Fruit fly (Drosophila melanogaster) whole organism, embryonic: Measurements from ENCODE around the gene CG6785.
A peak's percentile ranks its signal among the peaks of the same experiment; 100 is the strongest.

Experiments
- B-H1 ChIP-seq: fragments of 200-800 bp; sonication (Bioruptor generic); IDR thresholded peaks from 3 replicates; pipeline ENCODE4 v1.3.6; 2022; ENCODE audit warnings: missing biosample characterization, missing genetic modification characterization
- CG11560 ChIP-seq: fragments of 200-800 bp; sonication (Bioruptor generic); IDR thresholded peaks from 3 replicates; pipeline ENCODE4 v1.3.6; 2022; ENCODE audit warnings: missing biosample characterization, missing genetic modification characterization
- CG14441 ChIP-seq: fragments of 200-800 bp; sonication (Bioruptor generic); IDR thresholded peaks from 2 replicates; pipeline ENCODE4 v1.3.6; 2022; ENCODE audit warnings: missing biosample characterization, missing genetic modification characterization
- CG15696 ChIP-seq: fragments of 200-800 bp; sonication (Bioruptor generic); optimal IDR thresholded peaks from 2 replicates; lab custom pipeline; 2019; ENCODE audit warnings: missing biosample characterization, mild to moderate bottlenecking, missing genetic modification characterization, moderate library complexity
- CG1603 ChIP-seq: fragments of 200-800 bp; sonication (Bioruptor generic); optimal IDR thresholded peaks from 2 replicates; lab custom pipeline; 2019; ENCODE audit warnings: missing biosample characterization, mild to moderate bottlenecking, missing genetic modification characterization, moderate library complexity
- CG16813 ChIP-seq: fragments of 200-800 bp; sonication (Bioruptor generic); IDR thresholded peaks from 3 replicates; pipeline ENCODE4 v1.3.6; 2022; ENCODE audit warnings: missing biosample characterization, missing genetic modification characterization; ENCODE audit not compliant: partially characterized antibody
- CG17328 ChIP-seq: fragments of 200-800 bp; sonication (Bioruptor generic); IDR thresholded peaks from 2 replicates; pipeline ENCODE4 v1.3.6; 2022; ENCODE audit warnings: missing biosample characterization, missing genetic modification characterization
- CG18619 ChIP-seq: fragments of 200-800 bp; sonication (Bioruptor generic); optimal IDR thresholded peaks from 3 replicates; lab custom pipeline; 2017; ENCODE audit warnings: missing biosample characterization, mild to moderate bottlenecking, missing genetic modification characterization
- CG18764 ChIP-seq: fragments of 200-800 bp; sonication (Bioruptor generic); optimal IDR thresholded peaks from 3 replicates; lab custom pipeline; 2016; ENCODE audit warnings: missing biosample characterization, missing genetic modification characterization
- CG3065 ChIP-seq: fragments of 200-800 bp; sonication (Bioruptor generic); optimal IDR thresholded peaks from 2 replicates; lab custom pipeline; 2016; ENCODE audit warnings: missing biosample characterization, missing genetic modification characterization
- CG3163 ChIP-seq: fragments of 200-800 bp; sonication (Bioruptor generic); optimal IDR thresholded peaks from 3 replicates; lab custom pipeline; 2016; ENCODE audit warnings: missing biosample characterization, missing genetic modification characterization
- CG32532 ChIP-seq: fragments of 200-800 bp; sonication (Bioruptor generic); IDR thresholded peaks from 2 replicates; pipeline ENCODE4 v1.3.6; 2022; ENCODE audit warnings: missing biosample characterization, missing genetic modification characterization
- CG4424 ChIP-seq: fragments of 200-800 bp; sonication (Bioruptor generic); optimal IDR thresholded peaks from 3 replicates; lab custom pipeline; 2016; ENCODE audit warnings: missing biosample characterization, missing genetic modification characterization
- CG4854 ChIP-seq: fragments of 200-800 bp; sonication (Bioruptor generic); optimal IDR thresholded peaks from 2 replicates; lab custom pipeline; 2016; ENCODE audit warnings: missing biosample characterization, missing genetic modification characterization, inconsistent platforms
- CG6813 ChIP-seq: fragments of 200-800 bp; sonication (Bioruptor generic); optimal IDR thresholded peaks from 2 replicates; lab custom pipeline; 2017; ENCODE audit warnings: missing biosample characterization, missing genetic modification characterization, mild to moderate bottlenecking, moderate library complexity, missing genetic modification reagents
- CG7271 ChIP-seq: fragments of 200-800 bp; sonication (Bioruptor generic); optimal IDR thresholded peaks from 2 replicates; lab custom pipeline; 2018; ENCODE audit warnings: missing biosample characterization, mild to moderate bottlenecking, missing genetic modification characterization, moderate library complexity
- CG7556 ChIP-seq: fragments of 200-800 bp; sonication (Bioruptor generic); optimal IDR thresholded peaks from 2 replicates; lab custom pipeline; 2017; ENCODE audit warnings: missing biosample characterization, mild to moderate bottlenecking, missing genetic modification characterization
- CG7786 ChIP-seq: fragments of 200-800 bp; sonication (Bioruptor generic); optimal IDR thresholded peaks from 2 replicates; lab custom pipeline; 2016; ENCODE audit warnings: missing biosample characterization, missing genetic modification characterization
- CG8290 ChIP-seq, 3 experiments: fragments of 200-800 bp; sonication (Bioruptor generic); optimal IDR thresholded peaks; 2 replicates each; lab custom pipeline; 2016 to 2019; ENCODE audit warnings: missing biosample characterization in 3 of 3, missing genetic modification characterization in 3 of 3, mild to moderate bottlenecking in 2 of 3, moderate library complexity in 1 of 3
- CG8924 ChIP-seq: fragments of 200-800 bp; optimal IDR thresholded peaks from 3 replicates; lab custom pipeline; 2019; ENCODE audit warnings: missing biosample characterization, mild to moderate bottlenecking, missing genetic modification characterization, moderate library complexity
- D ChIP-seq, 2 experiments: fragments of 200-800 bp in 1 of 2; fragments of >200 bp in 1 of 2; sonication (Bioruptor generic) in 1 of 2; optimal IDR thresholded peaks; 2 replicates in 1 of 2; 3 replicates in 1 of 2; lab custom pipeline; 2017; ENCODE audit warnings: mild to moderate bottlenecking in 1 of 2, missing biosample characterization in 1 of 2, missing genetic modification characterization in 1 of 2, missing genetic modification reagents in 1 of 2
- Dbx ChIP-seq: fragments of 200-800 bp; sonication (Bioruptor generic); IDR thresholded peaks from 3 replicates; pipeline ENCODE4 v1.3.6; 2022; ENCODE audit warnings: missing biosample characterization, missing genetic modification characterization
- Lhr ChIP-seq: fragments of 200-800 bp; sonication (Bioruptor generic); optimal IDR thresholded peaks from 3 replicates; lab custom pipeline; 2017; ENCODE audit warnings: mild to moderate bottlenecking, missing biosample characterization, missing genetic modification reagents, missing genetic modification characterization
- Sin3A ChIP-seq: fragments of >200 bp; optimal IDR thresholded peaks from 2 replicates; lab custom pipeline; 2018
- Trl ChIP-seq, 3 experiments: fragments of >200 bp in 2 of 3; fragments of 200-800 bp in 1 of 3; sonication (Bioruptor generic) in 1 of 3; optimal IDR thresholded peaks; 2 replicates in 1 of 3; 3 replicates in 2 of 3; lab custom pipeline; 2016 to 2017; ENCODE audit warnings: missing biosample characterization in 1 of 3, missing genetic modification characterization in 1 of 3
- aop ChIP-seq: fragments of 200-800 bp; sonication (Bioruptor generic); IDR thresholded peaks from 2 replicates; pipeline ENCODE4 v1.3.6; 2022; ENCODE audit warnings: missing biosample characterization, missing genetic modification characterization
- ap ChIP-seq: fragments of 200-800 bp; sonication (Bioruptor generic); IDR thresholded peaks from 2 replicates; pipeline ENCODE4 v1.3.6; 2022; ENCODE audit warnings: missing biosample characterization, missing genetic modification characterization
- ci ChIP-seq: fragments of 200-800 bp; sonication (Bioruptor generic); IDR thresholded peaks from 3 replicates; pipeline ENCODE4 v1.3.6; 2022; ENCODE audit warnings: missing biosample characterization, missing genetic modification characterization
- croc ChIP-seq: fragments of 200-800 bp; sonication (Bioruptor generic); conservative IDR thresholded peaks from 3 replicates; pipeline ENCODE4 v1.3.6; 2022; ENCODE audit warnings: missing biosample characterization, missing genetic modification characterization
- crp ChIP-seq, 2 experiments: fragments of 200-800 bp; sonication (Bioruptor generic); optimal IDR thresholded peaks; 2 replicates in 1 of 2; 3 replicates in 1 of 2; lab custom pipeline; 2017; ENCODE audit warnings: missing biosample characterization in 2 of 2, missing genetic modification characterization in 2 of 2, mild to moderate bottlenecking in 1 of 2, moderate library complexity in 1 of 2
- cwo ChIP-seq: fragments of 200-800 bp; sonication (Bioruptor generic); optimal IDR thresholded peaks from 3 replicates; lab custom pipeline; 2017; ENCODE audit warnings: missing biosample characterization, missing genetic modification characterization, mild to moderate bottlenecking, moderate library complexity, missing genetic modification reagents
- emc ChIP-seq: fragments of 200-800 bp; sonication (Bioruptor generic); optimal IDR thresholded peaks from 2 replicates; lab custom pipeline; 2016; ENCODE audit warnings: missing biosample characterization, missing genetic modification characterization
- esg ChIP-seq: fragments of 200-800 bp; sonication (Bioruptor generic); conservative IDR thresholded peaks from 2 replicates; pipeline ENCODE4 v1.3.6; 2022; ENCODE audit warnings: missing biosample characterization, missing genetic modification characterization
- fru ChIP-seq: fragments of >200 bp; optimal IDR thresholded peaks from 2 replicates; lab custom pipeline; 2017
- jigr1 ChIP-seq: fragments of 200-800 bp; sonication (Bioruptor generic); IDR thresholded peaks from 3 replicates; pipeline ENCODE4 v1.3.6; 2022; ENCODE audit warnings: missing biosample characterization, missing genetic modification characterization
- knrl ChIP-seq: fragments of 200-800 bp; sonication (Bioruptor generic); IDR thresholded peaks from 3 replicates; pipeline ENCODE4 v1.3.6; 2022; ENCODE audit warnings: missing biosample characterization, missing genetic modification characterization; ENCODE audit not compliant: partially characterized antibody
- pros ChIP-seq: fragments of 200-800 bp; sonication (Bioruptor generic); optimal IDR thresholded peaks from 3 replicates; lab custom pipeline; 2019; ENCODE audit warnings: missing biosample characterization, mild to moderate bottlenecking, missing genetic modification characterization, moderate library complexity
- row ChIP-seq: fragments of 200-800 bp; sonication (Bioruptor generic); IDR thresholded peaks from 3 replicates; pipeline ENCODE4 v1.3.6; 2022; ENCODE audit warnings: missing biosample characterization, missing genetic modification characterization
- slbo ChIP-seq: fragments of 200-800 bp; sonication (Bioruptor generic); IDR thresholded peaks from 2 replicates; pipeline ENCODE4 v1.3.6; 2022; ENCODE audit warnings: missing biosample characterization, missing genetic modification characterization
- sna ChIP-seq: fragments of 200-800 bp; sonication (Bioruptor generic); IDR thresholded peaks from 2 replicates; pipeline ENCODE4 v1.3.6; 2022; ENCODE audit warnings: missing biosample characterization, missing genetic modification characterization; ENCODE audit not compliant: partially characterized antibody
- sob ChIP-seq: fragments of 200-800 bp; sonication (Bioruptor generic); IDR thresholded peaks from 2 replicates; pipeline ENCODE4 v1.3.6; 2022; ENCODE audit warnings: missing biosample characterization, missing genetic modification characterization
- ssp ChIP-seq: fragments of 200-800 bp; sonication (Bioruptor generic); IDR thresholded peaks from 2 replicates; pipeline ENCODE4 v1.3.6; 2022; ENCODE audit warnings: missing biosample characterization, missing genetic modification characterization
- tgo ChIP-seq: fragments of 200-800 bp; sonication (Bioruptor generic); IDR thresholded peaks from 3 replicates; pipeline ENCODE4 v1.3.6; 2022; ENCODE audit warnings: missing biosample characterization, missing genetic modification characterization
- trem ChIP-seq: fragments of 200-800 bp; optimal IDR thresholded peaks from 3 replicates; lab custom pipeline; 2019; ENCODE audit warnings: missing biosample characterization, mild to moderate bottlenecking, missing genetic modification characterization, moderate library complexity
- trh ChIP-seq: fragments of 200-800 bp; sonication (Bioruptor generic); optimal IDR thresholded peaks from 2 replicates; lab custom pipeline; 2016; ENCODE audit warnings: missing biosample characterization, missing genetic modification characterization
- vfl ChIP-seq: fragments of 200-800 bp; sonication (Bioruptor generic); optimal IDR thresholded peaks from 2 replicates; lab custom pipeline; 2016; ENCODE audit warnings: missing biosample characterization, missing genetic modification characterization
- zen2 ChIP-seq: fragments of 200-800 bp; sonication (Bioruptor generic); IDR thresholded peaks from 3 replicates; pipeline ENCODE4 v1.3.6; 2022; ENCODE audit warnings: missing biosample characterization, missing genetic modification characterization; ENCODE audit not compliant: partially characterized antibody
- zfh1 ChIP-seq: fragments of 200-800 bp; sonication (Bioruptor generic); IDR thresholded peaks from 3 replicates; pipeline ENCODE4 v1.3.6; 2022; ENCODE audit warnings: missing biosample characterization, missing genetic modification characterization

CG6785 gene

DNA sequence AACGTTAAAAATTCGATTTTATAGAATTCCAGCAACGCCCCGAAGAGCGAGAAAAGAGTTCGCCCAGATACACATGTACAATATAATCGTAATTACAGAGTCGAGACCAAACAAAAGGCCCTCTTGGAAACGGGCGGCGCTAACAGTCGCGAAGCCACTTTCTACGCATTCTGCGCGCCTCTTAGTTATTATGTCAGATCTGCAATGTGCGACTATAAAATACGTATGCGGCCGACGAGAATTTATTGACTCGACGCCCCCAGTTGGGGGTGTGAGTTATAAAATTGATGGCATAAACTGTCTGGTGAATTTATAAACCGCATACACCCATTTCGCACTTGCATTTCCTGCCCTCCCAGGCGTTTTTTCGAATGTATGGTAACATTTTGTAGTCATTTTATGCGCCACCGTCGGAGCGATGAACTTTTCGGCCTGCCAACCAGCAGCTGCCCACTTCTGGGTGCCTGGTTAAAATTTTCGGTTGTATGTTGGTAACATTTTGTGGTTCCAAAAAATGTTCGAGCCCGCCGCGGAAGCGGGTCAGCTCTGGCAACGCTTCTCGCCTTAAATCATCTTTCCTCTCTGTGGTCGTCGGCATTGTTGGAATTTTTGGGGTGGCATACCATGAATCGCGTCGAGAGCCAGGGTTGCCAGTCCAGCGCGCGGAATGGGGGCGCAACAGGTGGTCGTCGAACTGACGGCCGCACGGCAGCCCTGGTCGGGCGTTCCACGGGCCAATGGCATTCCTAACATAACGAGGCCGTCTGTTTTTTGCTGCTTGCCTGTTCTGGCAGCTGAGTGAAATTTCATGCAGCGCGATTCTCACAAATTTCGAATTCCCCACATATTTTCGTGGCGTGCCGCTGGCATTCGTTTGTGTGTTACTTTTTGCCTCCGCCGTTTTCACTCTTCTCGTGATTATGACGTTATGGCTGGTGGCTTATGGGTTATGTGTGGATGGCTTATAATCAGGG lies 33.0 kb downstream of the CG6785 start (continued):
- TF ChIP-seq CG8290 (GFP tag; optimal IDR thresholded peaks at IDR 0.05; lab: Kevin White, UChicago) (no peak), CG8290 (tag; optimal IDR thresholded peaks at IDR 0.05; lab: Kevin White, UChicago) (peak; percentile 15 to 96), trem (tag; lab: Kevin White, UChicago) (peak; percentile 50), CG11560 (tag; lab: Robert Waterston, UW) (no peak), Sin3A (peak; percentile 1), ssp (no peak), CG1603 (tag; lab: Kevin White, UChicago) (peak; percentile 80), crp (GFP tag; optimal IDR thresholded peaks at IDR 0.05; lab: Kevin White, UChicago) (peak in 1 of 2 experiments; percentile 52), fru (no peak), sna (no peak), CG14441 (GFP tag; lab: Robert Waterston, UW) (no peak), ci (GFP tag; lab: Robert Waterston, UW) (no peak), CG7556 (GFP tag; lab: Kevin White, UChicago) (peak; percentile 81), aop (GFP tag; lab: Robert Waterston, UW) (no peak), D (optimal IDR thresholded peaks at IDR 0.05; lab: Kevin White, UChicago) (peak; percentile 88), D (GFP tag; optimal IDR thresholded peaks at IDR 0.05; lab: Kevin White, UChicago) (peak; percentile 14), CG6813 (GFP tag; lab: Kevin White, UChicago) (peak; percentile 85), B-H1 (GFP tag; lab: Robert Waterston, UW) (no peak), esg (GFP tag; lab: Robert Waterston, UW) (no peak), ap (GFP tag; lab: Robert Waterston, UW) (no peak), CG7786 (peak; percentile 75), Lhr (GFP tag; lab: Kevin White, UChicago) (peak; percentile 98), CG18764 (GFP tag; lab: Kevin White, UChicago) (no peak), trh (no peak), slbo (GFP tag; lab: Robert Waterston, UW) (no peak), CG3163 (GFP tag; lab: Kevin White, UChicago) (peak; percentile 73), CG8924 (tag; lab: Kevin White, UChicago) (peak; percentile 67), CG4424 (peak; percentile 70), row (GFP tag; lab: Robert Waterston, UW) (no peak), zfh1 (GFP tag; lab: Robert Waterston, UW) (no peak), Dbx (GFP tag; lab: Robert Waterston, UW) (no peak), CG18619 (peak; percentile 60), CG7271 (peak; percentile 30), emc (GFP tag; lab: Kevin White, UChicago) (peak; percentile 30), sob (no peak), zen2 (GFP tag; lab: Robert Waterston, UW) (no peak), CG16813 (no peak), CG32532 (GFP tag; lab: Robert Waterston, UW) (no peak), cwo (peak; percentile 89), CG17328 (GFP tag; lab: Robert Waterston, UW) (no peak), tgo (no peak), vfl (peak; percentile 18), CG4854 (GFP tag; lab: Kevin White, UChicago) (peak; percentile 62), croc (GFP tag; lab: Robert Waterston, UW) (no peak), Trl (optimal IDR thresholded peaks at IDR 0.05; lab: Kevin White, UChicago) (peak in 1 of 2 experiments; percentile 7), Trl (GFP tag; optimal IDR thresholded peaks at IDR 0.05; lab: Kevin White, UChicago) (peak; percentile 64), CG15696 (tag; lab: Kevin White, UChicago) (peak; percentile 60), pros (peak; percentile 72), knrl (no peak), jigr1 (GFP tag; lab: Robert Waterston, UW) (no peak), CG3065 (GFP tag; lab: Kevin White, UChicago) (peak; percentile 10)
